Worm (Caenorhabditis elegans): ENCODE measurements around the gene Y32H12A.6.

Gene Y32H12A.6

ce11 chrIII:5382073-5382472 lies at the start of gene Y32H12A.6:
Y32H12A.6 (minus strand) TSS chrIII:5382173.
- TF ChIP-seq unc-62 (GFP tag; optimal IDR thresholded peaks at IDR 0.05), result no peak

- no peak for TF ChIP-seq unc-62 (GFP tag; optimal IDR thresholded peaks at IDR 0.05)
These were observed 45.1 kb upstream of the Y32H12A.6 start for ce11 chrIII:5427096-5427495.

- no peak for TF ChIP-seq unc-62 (GFP tag; optimal IDR thresholded peaks at IDR 0.05)
These were observed 42.4 kb upstream of the Y32H12A.6 start for ce11 chrIII:5424363-5424762.

ce11 chrIII:5423665-5424133 lies 41.7 kb upstream of the Y32H12A.6 start, which contains the start of gene dnj-24:
dnj-24 (minus strand) TSS chrIII:5424083.
- TF ChIP-seq unc-62 (GFP tag; optimal IDR thresholded peaks at IDR 0.05), result no peak

ce11 chrIII:5422561-5423103 lies 40.7 kb upstream of the Y32H12A.6 start:
- TF ChIP-seq unc-62 (GFP tag; optimal IDR thresholded peaks at IDR 0.05), result no peak

- TF ChIP-seq unc-62 (GFP tag; optimal IDR thresholded peaks at IDR 0.05), result no peak
These were observed 39.4 kb upstream of the Y32H12A.6 start for ce11 chrIII:5421406-5421805.

ce11 chrIII:5420276-5420675 lies 38.3 kb upstream of the Y32H12A.6 start:
- no peak for TF ChIP-seq unc-62 (GFP tag; optimal IDR thresholded peaks at IDR 0.05)

- TF ChIP-seq unc-62 (GFP tag; optimal IDR thresholded peaks at IDR 0.05), result no peak
These were observed 37.6 kb upstream of the Y32H12A.6 start for ce11 chrIII:5419527-5419926.

- no peak for TF ChIP-seq unc-62 (GFP tag; optimal IDR thresholded peaks at IDR 0.05)
These were observed 35.9 kb upstream of the Y32H12A.6 start for ce11 chrIII:5417921-5418320.

- TF ChIP-seq unc-62 (GFP tag; optimal IDR thresholded peaks at IDR 0.05), result no peak
These were observed 31.7 kb upstream of the Y32H12A.6 start, which contains the start of gene grl-22 for ce11 chrIII:5413680-5414079. grl-22 (minus strand) TSS chrIII:5414011.

ce11 chrIII:5407588-5407987 lies 25.6 kb upstream of the Y32H12A.6 start, which contains the start of gene W03A5.1:
W03A5.1 (plus strand) TSS chrIII:5407888.
- TF ChIP-seq unc-62 (GFP tag; optimal IDR thresholded peaks at IDR 0.05), result no peak

ce11 chrIII:5407060-5407459 lies 25.1 kb upstream of the Y32H12A.6 start:
- no peak for TF ChIP-seq unc-62 (GFP tag; optimal IDR thresholded peaks at IDR 0.05)

- no peak for TF ChIP-seq unc-62 (GFP tag; optimal IDR thresholded peaks at IDR 0.05)
These were observed 24.3 kb upstream of the Y32H12A.6 start for ce11 chrIII:5406314-5406713.

ce11 chrIII:5405628-5406084 lies 23.7 kb upstream of the Y32H12A.6 start, which contains the start of the genes W03A5.2 and Y32H12A.8:
W03A5.2 (plus strand) TSS chrIII:5406034.
Y32H12A.8 (minus strand) TSS chrIII:5406037.
- no peak for TF ChIP-seq unc-62 (GFP tag; optimal IDR thresholded peaks at IDR 0.05)

- no peak for TF ChIP-seq unc-62 (GFP tag; optimal IDR thresholded peaks at IDR 0.05)
These were observed 23.0 kb upstream of the Y32H12A.6 start for ce11 chrIII:5404998-5405397.

ce11 chrIII:5402419-5402818 lies 20.4 kb upstream of the Y32H12A.6 start:
- TF ChIP-seq unc-62 (GFP tag; optimal IDR thresholded peaks at IDR 0.05), result no peak

- TF ChIP-seq unc-62 (GFP tag; optimal IDR thresholded peaks at IDR 0.05), result no peak
These were observed 13.8 kb upstream of the Y32H12A.6 start for ce11 chrIII:5395746-5396145.

ce11 chrIII:5389365-5389764 lies 7.4 kb upstream of the Y32H12A.6 start:
- TF ChIP-seq unc-62 (GFP tag; optimal IDR thresholded peaks at IDR 0.05), result no peak
